Worm (Caenorhabditis elegans) whole organism, L4 larva: ENCODE measurements around the gene Y56A3A.41.

ENCODE experiments used
- aly-2 ChIP-seq: sonication (generic microtip); optimal IDR thresholded peaks from 2 replicates; lab custom pipeline; 2018; ENCODE audit warnings: missing biosample characterization, missing genetic modification characterization
- spr-3 ChIP-seq: fragments of 200-800 bp; sonication (Bioruptor generic); optimal IDR thresholded peaks from 2 replicates; lab custom pipeline; 2018; ENCODE audit warnings: mild to moderate bottlenecking, missing genetic modification characterization, missing compliant biosample characterization

ce11 chrIII:11869231-11869912 lies 23.5 kb downstream of the Y56A3A.41 start, which contains the start of gene taf-12:
- no peak for TF ChIP-seq aly-2 (tag; lab: Kevin White, UChicago)
- no peak for TF ChIP-seq spr-3
